Worm (Caenorhabditis elegans) whole organism, young adult: Measurements from ENCODE around the gene srh-266.

Experiments
- F57A8.1 ChIP-seq: fragments of 200-800 bp; sonication (Bioruptor generic); optimal IDR thresholded peaks from 2 replicates; lab custom pipeline; 2018; ENCODE audit warnings: mild to moderate bottlenecking, missing genetic modification characterization, moderate library complexity, missing compliant biosample characterization
- hlh-26 ChIP-seq: fragments of 200-800 bp; sonication (Bioruptor generic); conservative IDR thresholded peaks from 2 replicates; pipeline ENCODE4 v1.3.6; 2022; ENCODE audit warnings: missing genetic modification reagents, missing genetic modification characterization, missing compliant biosample characterization
- unc-62 ChIP-seq: fragments of 150-350 bp; optimal IDR thresholded peaks from 2 replicates; lab custom pipeline; 2014; ENCODE audit warnings: missing biosample characterization, missing genetic modification reagents, missing genetic modification characterization

DNA sequence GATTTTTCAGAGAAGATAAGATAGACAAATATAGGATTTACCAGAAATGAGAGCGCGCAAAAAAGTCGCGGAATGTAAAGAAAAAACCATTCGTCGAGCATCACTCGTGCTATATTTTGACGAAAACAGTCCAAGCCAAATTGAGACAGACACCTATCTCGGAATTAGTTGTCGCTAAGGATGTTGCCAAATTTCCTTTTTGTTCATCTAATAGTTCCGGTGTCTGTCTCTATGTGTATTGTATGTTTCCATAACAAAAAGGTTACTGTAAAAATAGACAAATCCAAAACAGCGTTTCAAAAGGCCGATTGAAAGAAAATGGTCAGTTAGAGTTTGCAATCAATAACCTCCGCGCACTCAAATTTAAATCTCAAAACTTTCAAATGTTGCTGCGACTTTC lies 30.0 kb downstream of the srh-266 start, which contains the start of gene srj-53:
- TF ChIP-seq unc-62 (GFP tag; lab: Kevin White, UChicago) (no peak), F57A8.1 (GFP tag; lab: Kevin White, UChicago) (no peak), hlh-26 (GFP tag; lab: Robert Waterston, UW) (no peak)
